Fruit fly (Drosophila melanogaster) whole organism, embryonic: ENCODE data around the gene CG10137.
A peak's percentile ranks its signal among the peaks of the same experiment; 100 is the strongest.

Source experiments
- Awh ChIP-seq: fragments of 200-800 bp; sonication (Bioruptor generic); IDR thresholded peaks from 2 replicates; pipeline ENCODE4, ENCODE4 v1.3.6; 2022; ENCODE audit warnings: missing biosample characterization, missing genetic modification characterization
- Blimp-1 ChIP-seq: fragments of 200-800 bp; sonication (Bioruptor generic); optimal IDR thresholded peaks from 3 replicates; lab custom pipeline; 2018; ENCODE audit warnings: missing biosample characterization, missing genetic modification characterization, mild to moderate bottlenecking, moderate library complexity, missing genetic modification reagents
- CG10543 ChIP-seq: fragments of 200-800 bp; sonication (Bioruptor generic); optimal IDR thresholded peaks from 3 replicates; lab custom pipeline; 2017; ENCODE audit warnings: missing biosample characterization, mild to moderate bottlenecking, missing genetic modification characterization, moderate library complexity
- CG10565 ChIP-seq: fragments of 200-800 bp; sonication (Bioruptor generic); optimal IDR thresholded peaks from 3 replicates; lab custom pipeline; 2016; ENCODE audit warnings: missing biosample characterization, mild to moderate bottlenecking, missing genetic modification characterization
- CG11247 ChIP-seq: fragments of 200-800 bp; sonication (Bioruptor generic); IDR thresholded peaks from 2 replicates; pipeline ENCODE4 v1.3.6; 2022; ENCODE audit warnings: missing biosample characterization, missing genetic modification characterization
- CG12744 ChIP-seq: fragments of 200-800 bp; sonication (Bioruptor generic); optimal IDR thresholded peaks from 2 replicates; lab custom pipeline; 2016; ENCODE audit warnings: missing biosample characterization, missing genetic modification characterization
- CG12769 ChIP-seq: fragments of 200-800 bp; sonication (Bioruptor generic); optimal IDR thresholded peaks from 2 replicates; lab custom pipeline; 2019; ENCODE audit warnings: missing biosample characterization, mild to moderate bottlenecking, missing genetic modification characterization, moderate library complexity
- CG14860 ChIP-seq: fragments of 200-800 bp; sonication (Bioruptor generic); IDR thresholded peaks from 3 replicates; pipeline ENCODE4 v1.3.6; 2022; ENCODE audit warnings: missing biosample characterization, missing genetic modification characterization; ENCODE audit not compliant: partially characterized antibody
- CG14965 ChIP-seq: fragments of 200-800 bp; sonication (Bioruptor generic); optimal IDR thresholded peaks from 2 replicates; lab custom pipeline; 2016; ENCODE audit warnings: missing biosample characterization, missing genetic modification characterization, borderline replicate concordance
- CG15514 ChIP-seq: fragments of 200-800 bp; sonication (Bioruptor generic); optimal IDR thresholded peaks from 3 replicates; lab custom pipeline; 2017; ENCODE audit warnings: missing biosample characterization, missing genetic modification characterization, mild to moderate bottlenecking, moderate library complexity, missing genetic modification reagents
- CG1647 ChIP-seq: fragments of 200-800 bp; sonication (Bioruptor generic); optimal IDR thresholded peaks from 3 replicates; lab custom pipeline; 2016; ENCODE audit warnings: missing biosample characterization, missing genetic modification characterization
- CG17328 ChIP-seq: fragments of 200-800 bp; sonication (Bioruptor generic); IDR thresholded peaks from 2 replicates; pipeline ENCODE4 v1.3.6; 2022; ENCODE audit warnings: missing biosample characterization, missing genetic modification characterization
- CG18262 ChIP-seq: fragments of 200-800 bp; optimal IDR thresholded peaks from 3 replicates; lab custom pipeline; 2019; ENCODE audit warnings: missing biosample characterization, mild to moderate bottlenecking, missing genetic modification characterization, moderate library complexity
- CG18476 ChIP-seq: fragments of 200-800 bp; sonication (Bioruptor generic); optimal IDR thresholded peaks from 2 replicates; lab custom pipeline; 2016; ENCODE audit warnings: missing biosample characterization, mild to moderate bottlenecking, missing genetic modification characterization
- CG2129 ChIP-seq: fragments of 200-800 bp; sonication (Bioruptor generic); IDR thresholded peaks from 2 replicates; pipeline ENCODE4 v1.3.6; 2022; ENCODE audit warnings: missing biosample characterization, missing genetic modification characterization; ENCODE audit not compliant: partially characterized antibody
- CG34422 ChIP-seq: fragments of 200-800 bp; sonication (Bioruptor generic); IDR thresholded peaks from 3 replicates; pipeline ENCODE4 v1.3.6; 2022; ENCODE audit warnings: missing biosample characterization, missing genetic modification characterization
- CG3838 ChIP-seq: fragments of 200-800 bp; sonication (Bioruptor generic); optimal IDR thresholded peaks from 3 replicates; lab custom pipeline; 2016; ENCODE audit warnings: missing biosample characterization, missing genetic modification characterization
- CG7271 ChIP-seq: fragments of 200-800 bp; sonication (Bioruptor generic); optimal IDR thresholded peaks from 2 replicates; lab custom pipeline; 2018; ENCODE audit warnings: missing biosample characterization, mild to moderate bottlenecking, missing genetic modification characterization, moderate library complexity
- CG8359 ChIP-seq: fragments of 200-800 bp; sonication (Bioruptor generic); optimal IDR thresholded peaks from 2 replicates; lab custom pipeline; 2017; ENCODE audit warnings: missing biosample characterization, mild to moderate bottlenecking, missing genetic modification characterization, borderline replicate concordance
- CG8944 ChIP-seq: fragments of 200-800 bp; sonication (Bioruptor generic); optimal IDR thresholded peaks from 3 replicates; lab custom pipeline; 2016; ENCODE audit warnings: missing biosample characterization, missing genetic modification characterization
- CG9817 ChIP-seq: fragments of 200-800 bp; sonication (Bioruptor generic); optimal IDR thresholded peaks from 2 replicates; lab custom pipeline; 2018; ENCODE audit warnings: missing biosample characterization, mild to moderate bottlenecking, missing genetic modification characterization, moderate library complexity
- CTCF ChIP-seq: fragments of 200-800 bp; sonication (Bioruptor generic); optimal IDR thresholded peaks from 2 replicates; lab custom pipeline; 2017; ENCODE audit warnings: missing biosample characterization, mild to moderate bottlenecking, missing genetic modification characterization, moderate library complexity
- Chrac-16 ChIP-seq: fragments of 200-800 bp; sonication (Bioruptor generic); optimal IDR thresholded peaks from 3 replicates; lab custom pipeline; 2016; ENCODE audit warnings: missing biosample characterization, missing genetic modification characterization
- Dek ChIP-seq: fragments of 200-800 bp; sonication (Bioruptor generic); optimal IDR thresholded peaks from 3 replicates; lab custom pipeline; 2019; ENCODE audit warnings: missing biosample characterization, mild to moderate bottlenecking, missing genetic modification characterization, moderate library complexity
- Elba2 ChIP-seq: fragments of 200-800 bp; sonication (Bioruptor generic); optimal IDR thresholded peaks from 3 replicates; lab custom pipeline; 2016; ENCODE audit warnings: missing biosample characterization, missing genetic modification characterization
- Hand ChIP-seq: fragments of 200-800 bp; sonication (Bioruptor generic); optimal IDR thresholded peaks from 2 replicates; lab custom pipeline; 2017; ENCODE audit warnings: mild to moderate bottlenecking, missing biosample characterization, missing genetic modification reagents, missing genetic modification characterization
- Lpt ChIP-seq: fragments of >200 bp; optimal IDR thresholded peaks from 2 replicates; lab custom pipeline; 2018; ENCODE audit warnings: missing biosample characterization, missing genetic modification characterization
- MBD-R2 ChIP-seq: fragments of 200-800 bp; sonication (Bioruptor generic); IDR thresholded peaks from 2 replicates; pipeline ENCODE4 v1.3.6; 2022; ENCODE audit warnings: missing biosample characterization, missing genetic modification characterization
- Med ChIP-seq: fragments of 200-800 bp; sonication (Bioruptor generic); peaks from one replicate; lab custom pipeline; 2016; ENCODE audit warnings: missing biosample characterization, missing genetic modification characterization, mild to moderate bottlenecking, inconsistent platforms, moderate library complexity
- NFAT ChIP-seq: fragments of 200-800 bp; sonication (Bioruptor generic); IDR thresholded peaks from 2 replicates; pipeline ENCODE4 v1.3.6; 2022; ENCODE audit warnings: missing biosample characterization, missing genetic modification characterization
- Nf-YC ChIP-seq: fragments of 200-800 bp; optimal IDR thresholded peaks from 3 replicates; lab custom pipeline; 2019; ENCODE audit warnings: missing biosample characterization, mild to moderate bottlenecking, missing genetic modification characterization, moderate library complexity
- Tbp ChIP-seq: fragments of >200 bp; optimal IDR thresholded peaks from 2 replicates; lab custom pipeline; 2018; ENCODE audit warnings: missing biosample characterization, missing genetic modification characterization
- al ChIP-seq: fragments of 200-800 bp; sonication (Bioruptor generic); IDR thresholded peaks from 2 replicates; pipeline ENCODE4 v1.3.6; 2022; ENCODE audit warnings: missing biosample characterization, missing genetic modification characterization
- ase ChIP-seq: fragments of 200-800 bp; sonication (Bioruptor generic); IDR thresholded peaks from 3 replicates; pipeline ENCODE4 v1.3.6; 2022; ENCODE audit warnings: missing biosample characterization, missing genetic modification characterization
- br ChIP-seq: fragments of >200 bp; optimal IDR thresholded peaks from 2 replicates; lab custom pipeline; 2017
- fd102C ChIP-seq: fragments of 200-800 bp; sonication (Bioruptor generic); optimal IDR thresholded peaks from 2 replicates; lab custom pipeline; 2018; ENCODE audit warnings: missing biosample characterization, mild to moderate bottlenecking, missing genetic modification characterization, moderate library complexity
- fu2 ChIP-seq: fragments of 200-800 bp; sonication (Bioruptor generic); optimal IDR thresholded peaks from 2 replicates; lab custom pipeline; 2016; ENCODE audit warnings: missing biosample characterization, missing genetic modification characterization
- jigr1 ChIP-seq: fragments of 200-800 bp; sonication (Bioruptor generic); IDR thresholded peaks from 3 replicates; pipeline ENCODE4 v1.3.6; 2022; ENCODE audit warnings: missing biosample characterization, missing genetic modification characterization
- knrl ChIP-seq: fragments of 200-800 bp; sonication (Bioruptor generic); IDR thresholded peaks from 3 replicates; pipeline ENCODE4 v1.3.6; 2022; ENCODE audit warnings: missing biosample characterization, missing genetic modification characterization; ENCODE audit not compliant: partially characterized antibody
- lmd ChIP-seq: fragments of 200-800 bp; sonication (Bioruptor generic); IDR thresholded peaks from 2 replicates; pipeline ENCODE4 v1.3.6; 2022; ENCODE audit warnings: missing biosample characterization, missing genetic modification characterization
- org-1 ChIP-seq: fragments of 200-800 bp; sonication (Bioruptor generic); optimal IDR thresholded peaks from 2 replicates; lab custom pipeline; 2017; ENCODE audit warnings: missing biosample characterization, missing genetic modification characterization
- pfk ChIP-seq: fragments of 200-800 bp; sonication (Bioruptor generic); optimal IDR thresholded peaks from 2 replicates; lab custom pipeline; 2018; ENCODE audit warnings: missing biosample characterization, mild to moderate bottlenecking, missing genetic modification characterization, moderate library complexity
- ranshi ChIP-seq: fragments of 200-800 bp; sonication (Bioruptor generic); IDR thresholded peaks from 2 replicates; pipeline ENCODE4 v1.3.6; 2022; ENCODE audit warnings: missing biosample characterization, missing genetic modification characterization
- sna ChIP-seq: fragments of 200-800 bp; sonication (Bioruptor generic); IDR thresholded peaks from 2 replicates; pipeline ENCODE4 v1.3.6; 2022; ENCODE audit warnings: missing biosample characterization, missing genetic modification characterization; ENCODE audit not compliant: partially characterized antibody
- sob ChIP-seq: fragments of 200-800 bp; sonication (Bioruptor generic); IDR thresholded peaks from 2 replicates; pipeline ENCODE4 v1.3.6; 2022; ENCODE audit warnings: missing biosample characterization, missing genetic modification characterization
- sug ChIP-seq: fragments of 200-800 bp; optimal IDR thresholded peaks from 2 replicates; lab custom pipeline; 2019; ENCODE audit warnings: missing biosample characterization, mild to moderate bottlenecking, missing genetic modification characterization, moderate library complexity
- tgo ChIP-seq: fragments of 200-800 bp; sonication (Bioruptor generic); IDR thresholded peaks from 3 replicates; pipeline ENCODE4 v1.3.6; 2022; ENCODE audit warnings: missing biosample characterization, missing genetic modification characterization
- trem ChIP-seq: fragments of 200-800 bp; optimal IDR thresholded peaks from 3 replicates; lab custom pipeline; 2019; ENCODE audit warnings: missing biosample characterization, mild to moderate bottlenecking, missing genetic modification characterization, moderate library complexity
- unpg ChIP-seq: fragments of 200-800 bp; sonication (Bioruptor generic); optimal IDR thresholded peaks from 3 replicates; lab custom pipeline; 2018; ENCODE audit warnings: missing biosample characterization, mild to moderate bottlenecking, missing genetic modification characterization, moderate library complexity
- vnd ChIP-seq: fragments of 200-800 bp; sonication (Bioruptor generic); IDR thresholded peaks from 3 replicates; pipeline ENCODE4 v1.3.6; 2022; ENCODE audit warnings: missing biosample characterization, missing genetic modification characterization; ENCODE audit not compliant: partially characterized antibody

Gene CG10137

dm6 chr2L:19546869-19547710 is 20.6 kb downstream of the CG10137 start, which contains the start of gene CG10337 (continued):
- TF ChIP-seq knrl (GFP tag; lab: Robert Waterston, UW) = no peak
- no peak for TF ChIP-seq Chrac-16 (GFP tag; lab: Kevin White, UChicago)
- peak; percentile 86 for TF ChIP-seq CG10543 (GFP tag; lab: Kevin White, UChicago)
- no peak for TF ChIP-seq CG18476 (GFP tag; lab: Kevin White, UChicago)
- TF ChIP-seq NFAT (GFP tag; lab: Robert Waterston, UW) = no peak
- TF ChIP-seq CG34422 (GFP tag; lab: Robert Waterston, UW) = no peak
- TF ChIP-seq CG14965 (GFP tag; lab: Kevin White, UChicago) = no peak
- no peak for TF ChIP-seq CG14860 (GFP tag; lab: Robert Waterston, UW)
- TF ChIP-seq CG12744 (GFP tag; lab: Kevin White, UChicago) = no peak
- TF ChIP-seq Elba2 (GFP tag; lab: Kevin White, UChicago) = no peak
- peak; percentile 50 for TF ChIP-seq CG17328
- TF ChIP-seq Med (GFP tag; lab: Kevin White, UChicago) = peak; percentile 83
- 0 out of 2 replicates have a peak, but pooled peaks have one; percentile 32 for TF ChIP-seq sob
- TF ChIP-seq CG7271 = no peak
- TF ChIP-seq CTCF (GFP tag; lab: Kevin White, UChicago) = no peak
- TF ChIP-seq CG3838 (GFP tag; lab: Kevin White, UChicago) = no peak
- no peak; the same call in 1 of the 2 replicates for TF ChIP-seq al (GFP tag; lab: Robert Waterston, UW)
- peak; percentile 53 for TF ChIP-seq CG15514 (GFP tag; lab: Kevin White, UChicago)
- peak; percentile 46 for TF ChIP-seq Dek
- TF ChIP-seq Nf-YC (tag; lab: Kevin White, UChicago) = peak; percentile 28
- TF ChIP-seq Awh (GFP tag; lab: Robert Waterston, UW) = no peak
- TF ChIP-seq lmd = peak; percentile 11; the same call in 1 of the 2 replicates
- TF ChIP-seq unpg (GFP tag; lab: Kevin White, UChicago) = peak; percentile 55
- no peak for TF ChIP-seq jigr1 (GFP tag; lab: Robert Waterston, UW)
- peak; percentile 72 for TF ChIP-seq org-1
- no peak for TF ChIP-seq vnd (GFP tag; lab: Robert Waterston, UW)
- no peak for TF ChIP-seq fd102C (GFP tag; lab: Kevin White, UChicago)
- no peak for TF ChIP-seq br (lab: Kevin White, UChicago)
- TF ChIP-seq tgo (GFP tag; lab: Robert Waterston, UW) = no peak
- TF ChIP-seq Tbp (GFP tag; lab: Kevin White, UChicago) = no peak
- no peak for TF ChIP-seq fu2
- peak; percentile 59; the same call in 1 of the 2 replicates for TF ChIP-seq MBD-R2 (GFP tag; lab: Robert Waterston, UW)
- peak; percentile 65 for TF ChIP-seq Hand (GFP tag; lab: Kevin White, UChicago)
- TF ChIP-seq ase (GFP tag; lab: Robert Waterston, UW) = no peak
- no peak for TF ChIP-seq sna (GFP tag; lab: Robert Waterston, UW)
- 0 out of 2 replicates have a peak, but pooled peaks have one; percentile 11 for TF ChIP-seq ranshi
- no peak for TF ChIP-seq Blimp-1 (GFP tag; lab: Kevin White, UChicago)
- TF ChIP-seq trem (tag; lab: Kevin White, UChicago) = no peak
- no peak for TF ChIP-seq CG11247 (GFP tag; lab: Robert Waterston, UW)
- no peak for TF ChIP-seq CG8359 (GFP tag; lab: Kevin White, UChicago)
- peak; percentile 60 for TF ChIP-seq CG12769 (tag; lab: Kevin White, UChicago)
- TF ChIP-seq CG1647 (GFP tag; lab: Kevin White, UChicago) = peak; percentile 22
- TF ChIP-seq CG9817 = no peak
- TF ChIP-seq pfk (GFP tag; lab: Kevin White, UChicago) = no peak
- TF ChIP-seq CG10565 (GFP tag; lab: Kevin White, UChicago) = no peak
- TF ChIP-seq CG2129 (GFP tag; lab: Robert Waterston, UW) = no peak
- TF ChIP-seq CG18262 (tag; lab: Kevin White, UChicago) = peak; percentile 10
- no peak for TF ChIP-seq CG8944
- TF ChIP-seq Lpt (GFP tag; lab: Kevin White, UChicago) = no peak
- TF ChIP-seq sug (tag; lab: Kevin White, UChicago) = peak; percentile 79
